Fruit fly (Drosophila melanogaster): ENCODE measurements around the gene Cyp4d14.

DNA sequence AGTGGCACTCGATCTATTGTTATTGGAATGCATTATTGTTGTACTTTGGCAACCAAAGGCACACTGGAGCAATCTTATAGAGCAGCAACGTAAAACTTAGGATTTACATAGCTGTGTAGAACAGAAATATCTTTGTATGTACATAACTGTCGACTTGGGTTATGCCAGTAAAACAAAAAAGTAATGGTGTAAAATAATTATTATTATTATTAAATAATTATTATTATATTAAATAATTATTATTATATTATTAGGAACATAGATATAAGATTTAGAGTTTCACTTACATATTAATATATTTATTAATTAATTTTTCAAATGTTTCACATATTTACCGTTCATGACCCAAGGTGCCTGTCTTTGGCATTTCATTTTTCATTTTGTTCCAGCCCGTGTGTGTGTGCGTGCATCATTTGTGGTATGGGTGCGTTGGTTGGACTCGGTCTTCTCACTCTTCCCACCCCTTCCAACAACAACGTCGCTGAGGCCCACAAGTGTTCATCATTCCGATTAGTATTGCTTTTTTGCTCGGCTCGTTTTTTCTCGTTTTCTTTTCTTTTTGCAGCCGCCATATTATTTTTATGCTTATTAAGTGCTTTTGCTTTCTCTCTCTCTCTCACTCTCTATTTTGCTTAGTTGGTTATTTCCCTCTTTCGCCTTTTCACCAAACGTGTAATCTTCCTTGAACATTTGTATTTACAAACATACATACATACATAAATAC is 51.0 kb downstream of the Cyp4d14 start:
- TF ChIP-seq ttk (optimal IDR thresholded peaks at IDR 0.05), result no peak
- TF ChIP-seq psq (optimal IDR thresholded peaks at IDR 0.05), result peak; percentile 51
- no peak for TF ChIP-seq Myc (optimal IDR thresholded peaks at IDR 0.05)
- TF ChIP-seq h (optimal IDR thresholded peaks at IDR 0.05), result no peak

Measured in Kc167 (cell line).